Worm (Caenorhabditis elegans) whole organism, early embryonic: ENCODE measurements around the gene fipr-7.

Experiments
- F13C5.2 ChIP-seq: sonication (generic microtip); optimal IDR thresholded peaks from 2 replicates; lab custom pipeline; 2017; ENCODE audit warnings: mild to moderate bottlenecking, missing genetic modification characterization, inconsistent platforms, missing compliant biosample characterization
- ama-1 ChIP-seq: fragments of 150-350 bp; optimal IDR thresholded peaks from 2 replicates; lab custom pipeline; 2014
- ceh-13 ChIP-seq: fragments of 200-800 bp; sonication (Bioruptor generic); optimal IDR thresholded peaks from 2 replicates; lab custom pipeline; 2018; ENCODE audit warnings: mild to moderate bottlenecking, missing genetic modification characterization, missing compliant biosample characterization
- ets-7 ChIP-seq: sonication (generic microtip); optimal IDR thresholded peaks from 2 replicates; lab custom pipeline; 2016; ENCODE audit warnings: missing genotype, missing genetic modification characterization, missing compliant biosample characterization
- flt-1 ChIP-seq: fragments of 200-800 bp; sonication (Bioruptor generic); IDR thresholded peaks from 2 replicates; pipeline ENCODE4 v1.3.6; 2022; ENCODE audit warnings: missing genetic modification characterization, missing compliant biosample characterization
- hmbx-1 ChIP-seq: sonication (generic microtip); optimal IDR thresholded peaks from 2 replicates; lab custom pipeline; 2016; ENCODE audit warnings: mild to moderate bottlenecking, missing genetic modification characterization, missing compliant biosample characterization
- sea-1 ChIP-seq: fragments of 200-800 bp; sonication (Bioruptor generic); conservative IDR thresholded peaks from 2 replicates; pipeline ENCODE4 v1.3.6; 2022; ENCODE audit warnings: missing genetic modification characterization, missing compliant biosample characterization
- tbx-11 ChIP-seq: fragments of 200-800 bp; sonication (Bioruptor generic); IDR thresholded peaks from 2 replicates; pipeline ENCODE4 v1.3.6; 2022; ENCODE audit warnings: missing genetic modification characterization, missing compliant biosample characterization
- tbx-37 ChIP-seq: fragments of 200-800 bp; sonication (Bioruptor generic); conservative IDR thresholded peaks from 2 replicates; pipeline ENCODE4 v1.3.6; 2022; ENCODE audit warnings: missing genetic modification reagents, missing genetic modification characterization, missing compliant biosample characterization

DNA sequence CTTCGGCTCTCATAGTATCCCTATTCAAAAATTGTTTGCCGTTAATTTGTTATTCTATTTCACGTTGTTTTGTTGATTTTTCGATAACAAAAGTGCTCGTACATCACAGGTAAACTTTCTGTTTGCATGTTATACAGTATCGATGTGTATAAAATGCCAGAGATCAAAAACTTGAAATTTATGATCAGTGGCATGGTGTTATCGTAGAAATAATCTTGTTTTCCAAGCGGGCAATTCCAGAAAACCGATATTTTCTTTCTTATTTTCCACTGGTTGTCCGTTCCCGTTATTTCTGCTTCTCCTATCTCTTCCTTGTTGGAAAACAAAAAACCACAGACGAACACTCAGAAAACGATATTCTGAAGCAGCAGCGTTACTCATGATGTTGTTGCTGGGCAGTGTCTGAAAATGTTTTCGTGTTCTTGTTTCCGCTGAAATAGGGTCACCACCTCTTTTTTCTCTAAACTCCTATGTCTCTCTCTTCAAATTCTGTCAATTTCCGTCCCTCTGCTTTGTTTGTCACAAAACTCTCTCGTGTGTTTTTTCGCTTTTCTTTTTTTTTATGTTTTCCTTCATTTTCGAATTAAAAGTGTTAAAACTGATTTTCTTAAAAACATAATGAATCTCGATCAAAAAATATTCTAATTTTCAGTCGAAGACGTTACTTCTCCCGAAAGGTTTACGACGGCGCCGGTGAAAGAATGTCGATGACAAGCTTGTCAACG lies 18.8 kb downstream of the fipr-7 start, which contains the start of gene akt-1:
- TF ChIP-seq ama-1 (lab: Kevin White, UChicago) (no peak), tbx-37 (no peak), F13C5.2 (tag; lab: Kevin White, UChicago) (no peak), hmbx-1 (tag; lab: Kevin White, UChicago) (no peak), ets-7 (tag; lab: Kevin White, UChicago) (no peak), sea-1 (no peak), flt-1 (GFP tag; lab: Robert Waterston, UW) (no peak), tbx-11 (GFP tag; lab: Robert Waterston, UW) (no peak), ceh-13 (GFP tag; lab: Kevin White, UChicago) (no peak)
